Worm (Caenorhabditis elegans): ENCODE measurements around the gene C05D9.4.

- no peak for TF ChIP-seq him-1 (tag; optimal IDR thresholded peaks at IDR 0.05)
- no peak for TF ChIP-seq W03F9.2 (tag; optimal IDR thresholded peaks at IDR 0.05)
These were observed 11.1 kb upstream of the C05D9.4 start, which contains the start of the genes pigx-1 and rme-6 for ce11 chrX:1096808-1097207.
